Worm (Caenorhabditis elegans) whole organism, mixed stage, embryonic: ENCODE results near the gene sre-8.

Experiments used
- hlh-1 ChIP-seq: fragments of 150-350 bp; optimal IDR thresholded peaks from 2 replicates; lab custom pipeline; 2014; ENCODE audit warnings: missing biosample characterization, missing genetic modification reagents, missing genetic modification characterization
- lsy-2 ChIP-seq: fragments of 150-350 bp; optimal IDR thresholded peaks from 2 replicates; lab custom pipeline; 2014; ENCODE audit warnings: missing biosample characterization, missing genetic modification characterization
- snpc-4 ChIP-seq: fragments of 150-350 bp; optimal IDR thresholded peaks from 2 replicates; lab custom pipeline; 2014; ENCODE audit warnings: missing biosample characterization, missing genetic modification characterization
- unc-120 ChIP-seq: sonication (generic microtip); optimal IDR thresholded peaks from 2 replicates; lab custom pipeline; 2017; ENCODE audit warnings: missing genetic modification characterization, missing compliant biosample characterization; ENCODE audit not compliant: poor library complexity, severe bottlenecking

DNA sequence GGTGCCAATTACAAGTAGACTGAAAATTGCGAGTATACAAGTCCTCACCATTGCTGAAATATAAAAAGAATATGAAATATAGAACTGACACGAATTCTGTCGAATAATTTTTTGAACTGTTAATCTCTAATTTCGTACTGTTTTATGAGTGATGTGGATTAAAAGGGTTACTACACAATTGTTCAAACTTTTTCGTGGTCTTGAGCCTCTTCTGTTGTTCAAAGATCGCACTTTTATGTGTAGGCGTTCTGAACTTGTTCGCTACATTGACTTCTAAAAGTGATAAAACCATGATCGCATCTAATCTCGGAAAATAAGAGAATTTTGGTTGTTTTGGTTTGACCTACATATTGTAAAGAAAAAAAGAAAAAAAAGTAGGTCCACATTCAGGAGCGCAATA is 8.9 kb upstream of the sre-8 start, which contains the start of gene K02E11.4:
- TF ChIP-seq hlh-1 (tag; lab: Kevin White, UChicago) (no peak), lsy-2 (tag; lab: Kevin White, UChicago) (no peak), unc-120 (tag; lab: Kevin White, UChicago) (no peak), snpc-4 (tag; lab: Kevin White, UChicago) (no peak)
